Worm (Caenorhabditis elegans) whole organism, L3 larva: Measurements from ENCODE around the gene F25E5.8.

Experiments used
- ceh-16 ChIP-seq: sonication (generic microtip); optimal IDR thresholded peaks from 2 replicates; lab custom pipeline; 2017; ENCODE audit warnings: missing biosample characterization, missing genetic modification characterization
- elt-3 ChIP-seq, 3 experiments: fragments of 150-350 bp in 1 of 3; sonication (generic microtip) in 2 of 3; optimal IDR thresholded peaks; 2 replicates in 2 of 3; 4 replicates in 1 of 3; lab custom pipeline; 2014 to 2017; ENCODE audit warnings: missing biosample characterization in 3 of 3, missing genetic modification characterization in 3 of 3

Gene F25E5.8

ce11 chrV:7485000-7485399 is 49.3 kb downstream of the F25E5.8 start, which contains the start of gene srbc-8:
Gene srbc-8 (minus strand): TSS chrV:7485100.
- TF ChIP-seq elt-3 (tag; optimal IDR thresholded peaks at IDR 0.05; lab: Kevin White, UChicago) (no peak), ceh-16 (no peak)
- TF ChIP-seq, all 47 proteins: peak for 0
